Fruit fly (Drosophila melanogaster): ENCODE measurements around the gene CG10185.
A peak's percentile ranks its signal among the peaks of the same experiment; 100 is the strongest.

The CG10185 gene

dm6 chr3R:16042900-16043548, 24.4 kb downstream of the CG10185 start, which contains the start of gene Jhbp4 (continued):
- TF ChIP-seq CG8632 (GFP tag; optimal IDR thresholded peaks at IDR 0.05): peak; percentile 32
- no peak for TF ChIP-seq CG34406 (GFP tag; optimal IDR thresholded peaks at IDR 0.05)
- TF ChIP-seq Eip78C (GFP tag): peak; percentile 91
- no peak for TF ChIP-seq Eip93F (GFP tag; optimal IDR thresholded peaks at IDR 0.05)
- TF ChIP-seq CG15336 (GFP tag; IDR thresholded peaks at IDR 0.05): peak; percentile 36
- no peak for TF ChIP-seq fd85E (GFP tag; optimal IDR thresholded peaks at IDR 0.05)
- TF ChIP-seq Ets96B (tag; optimal IDR thresholded peaks at IDR 0.05): peak; percentile 20
- no peak for TF ChIP-seq Hr39 (GFP tag; optimal IDR thresholded peaks at IDR 0.05)
- peak; percentile 2 for TF ChIP-seq CG4318 (GFP tag; optimal IDR thresholded peaks at IDR 0.05)
- TF ChIP-seq vri (GFP tag; optimal IDR thresholded peaks at IDR 0.05): no peak
- TF ChIP-seq CG11902 (GFP tag; optimal IDR thresholded peaks at IDR 0.05): no peak
- peak; percentile 43 for TF ChIP-seq CG3032 (tag; optimal IDR thresholded peaks at IDR 0.05)
- peak; percentile 11 for TF ChIP-seq CG6792 (GFP tag; optimal IDR thresholded peaks at IDR 0.05)
- no peak for TF ChIP-seq CG7368 (GFP tag; optimal IDR thresholded peaks at IDR 0.05)
- peak; percentile 27 for TF ChIP-seq Met (GFP tag; optimal IDR thresholded peaks at IDR 0.05)
- no peak for TF ChIP-seq salr (GFP tag; optimal IDR thresholded peaks at IDR 0.05)
- TF ChIP-seq Eip75B (GFP tag; optimal IDR thresholded peaks at IDR 0.05): peak; percentile 28
- TF ChIP-seq pdm3 (GFP tag; optimal IDR thresholded peaks at IDR 0.05): peak; percentile 29
- no peak for TF ChIP-seq CG6854 (GFP tag; optimal IDR thresholded peaks at IDR 0.05)
- TF ChIP-seq Hr38 (GFP tag; optimal IDR thresholded peaks at IDR 0.05): no peak
- TF ChIP-seq CG8319 (GFP tag; optimal IDR thresholded peaks at IDR 0.05): no peak
- TF ChIP-seq CG32006 (GFP tag; optimal IDR thresholded peaks at IDR 0.05): peak; percentile 44
- peak; percentile 13 for TF ChIP-seq dac (GFP tag; optimal IDR thresholded peaks at IDR 0.05)
- no peak for TF ChIP-seq CG8119 (GFP tag; IDR thresholded peaks at IDR 0.05)
- no peak for TF ChIP-seq eg (GFP tag; IDR thresholded peaks at IDR 0.05)
- TF ChIP-seq CG9139 (GFP tag; optimal IDR thresholded peaks at IDR 0.05): no peak
- TF ChIP-seq CG16779 (tag; optimal IDR thresholded peaks at IDR 0.05): no peak
- TF ChIP-seq OdsH (GFP tag; optimal IDR thresholded peaks at IDR 0.05): peak; percentile 15

dm6 chr3R:16042137-16042899, 25.1 kb downstream of the CG10185 start:
- TF ChIP-seq Eip93F (GFP tag; optimal IDR thresholded peaks at IDR 0.05): no peak
- TF ChIP-seq ss (GFP tag; optimal IDR thresholded peaks at IDR 0.05): peak in 1 of 2 experiments; percentile 92
- peak; percentile 22 for TF ChIP-seq Ets96B (tag; optimal IDR thresholded peaks at IDR 0.05)
- no peak for TF ChIP-seq cyc (GFP tag; optimal IDR thresholded peaks at IDR 0.05)
- no peak for TF ChIP-seq fkh (GFP tag; optimal IDR thresholded peaks at IDR 0.05)
- TF ChIP-seq eg (GFP tag; IDR thresholded peaks at IDR 0.05): peak; percentile 71; the same call in 2 of the 3 replicates
- TF ChIP-seq Gug (GFP tag; IDR thresholded peaks at IDR 0.05): no peak
- TF ChIP-seq CG11762 (GFP tag; optimal IDR thresholded peaks at IDR 0.05; ENCODE audit: insufficient read depth): no peak
- TF ChIP-seq CG31627 (GFP tag; optimal IDR thresholded peaks at IDR 0.05): no peak
- TF ChIP-seq CG32006 (GFP tag; optimal IDR thresholded peaks at IDR 0.05): peak; percentile 31
- TF ChIP-seq CG1621 (tag; optimal IDR thresholded peaks at IDR 0.05): peak; percentile 12
- peak; percentile 47 for TF ChIP-seq OdsH (GFP tag; optimal IDR thresholded peaks at IDR 0.05)
- TF ChIP-seq CG6792 (GFP tag; optimal IDR thresholded peaks at IDR 0.05): peak; percentile 26
- no peak for TF ChIP-seq CG11902 (GFP tag; optimal IDR thresholded peaks at IDR 0.05)
- TF ChIP-seq CG3032 (tag; optimal IDR thresholded peaks at IDR 0.05): no peak
- TF ChIP-seq dsx (GFP tag; optimal IDR thresholded peaks at IDR 0.05; ENCODE audit: poor library complexity, severe bottlenecking): no peak
- no peak for TF ChIP-seq CG16779 (tag; optimal IDR thresholded peaks at IDR 0.05)
- TF ChIP-seq acj6 (GFP tag; optimal IDR thresholded peaks at IDR 0.05): peak; percentile 47
- no peak for TF ChIP-seq svp (GFP tag)
- no peak for TF ChIP-seq Eip75B (GFP tag; optimal IDR thresholded peaks at IDR 0.05)
- peak; percentile 83 for TF ChIP-seq Eip78C (GFP tag)
- no peak for TF ChIP-seq CG10631 (GFP tag; optimal IDR thresholded peaks at IDR 0.05)
- TF ChIP-seq CG6808 (GFP tag; optimal IDR thresholded peaks at IDR 0.05): no peak
- TF ChIP-seq Hr38 (GFP tag; optimal IDR thresholded peaks at IDR 0.05): no peak
- no peak for TF ChIP-seq CG7368 (GFP tag; optimal IDR thresholded peaks at IDR 0.05)
- TF ChIP-seq CG6854 (GFP tag; optimal IDR thresholded peaks at IDR 0.05): peak; percentile 28
- TF ChIP-seq net (GFP tag; optimal IDR thresholded peaks at IDR 0.05): no peak
- no peak for TF ChIP-seq CG4318 (GFP tag; optimal IDR thresholded peaks at IDR 0.05)
- TF ChIP-seq CG6163 (GFP tag; IDR thresholded peaks at IDR 0.05): peak; percentile 54; the same call in 2 of the 3 replicates
- TF ChIP-seq topi (GFP tag; optimal IDR thresholded peaks at IDR 0.05): no peak
- TF ChIP-seq Ets21C (GFP tag; optimal IDR thresholded peaks at IDR 0.05): no peak
- peak in 1 of 2 experiments; percentile 20 for TF ChIP-seq salr (GFP tag; optimal IDR thresholded peaks at IDR 0.05)
- peak; percentile 12 for TF ChIP-seq Met (GFP tag; optimal IDR thresholded peaks at IDR 0.05)
- no peak for TF ChIP-seq CG6276 (GFP tag; optimal IDR thresholded peaks at IDR 0.05)
- 0 out of 3 replicates have a peak, but pooled peaks have one; percentile 33 for TF ChIP-seq CG8119 (GFP tag; IDR thresholded peaks at IDR 0.05)

Data from whole organism, prepupa.